Worm (Caenorhabditis elegans) whole organism, midembryonic: ENCODE data around the gene T03F6.4.

ENCODE experiments used
- flt-1 ChIP-seq: fragments of 200-800 bp; sonication (Bioruptor generic); IDR thresholded peaks from 2 replicates; pipeline ENCODE4 v1.3.6; 2022; ENCODE audit warnings: missing genetic modification characterization, missing compliant biosample characterization
- klf-2 ChIP-seq: fragments of 200-800 bp; sonication (Bioruptor generic); conservative IDR thresholded peaks from 2 replicates; pipeline ENCODE4 v1.3.6; 2022; ENCODE audit warnings: missing genetic modification reagents, missing genetic modification characterization, missing compliant biosample characterization
- med-1 ChIP-seq: sonication (generic microtip); optimal IDR thresholded peaks from 2 replicates; lab custom pipeline; 2017; ENCODE audit warnings: missing genetic modification characterization, mild to moderate bottlenecking, missing compliant biosample characterization, antibody characterized with exemption, missing genetic modification reagents; ENCODE audit not compliant: insufficient read depth
- ref-1 ChIP-seq: fragments of 200-800 bp; sonication (Bioruptor generic); conservative IDR thresholded peaks from 2 replicates; pipeline ENCODE4 v1.3.6; 2022; ENCODE audit warnings: missing genetic modification reagents, missing genetic modification characterization, missing compliant biosample characterization
- tab-1 ChIP-seq: fragments of 200-800 bp; sonication (Bioruptor generic); IDR thresholded peaks from 2 replicates; pipeline ENCODE4 v1.3.6; 2022; ENCODE audit warnings: missing genetic modification characterization, missing compliant biosample characterization
- ztf-23 ChIP-seq: fragments of 200-800 bp; sonication (Bioruptor generic); IDR thresholded peaks from 2 replicates; pipeline ENCODE4 v1.3.6; 2022; ENCODE audit warnings: missing genetic modification reagents, missing genetic modification characterization, missing compliant biosample characterization

DNA sequence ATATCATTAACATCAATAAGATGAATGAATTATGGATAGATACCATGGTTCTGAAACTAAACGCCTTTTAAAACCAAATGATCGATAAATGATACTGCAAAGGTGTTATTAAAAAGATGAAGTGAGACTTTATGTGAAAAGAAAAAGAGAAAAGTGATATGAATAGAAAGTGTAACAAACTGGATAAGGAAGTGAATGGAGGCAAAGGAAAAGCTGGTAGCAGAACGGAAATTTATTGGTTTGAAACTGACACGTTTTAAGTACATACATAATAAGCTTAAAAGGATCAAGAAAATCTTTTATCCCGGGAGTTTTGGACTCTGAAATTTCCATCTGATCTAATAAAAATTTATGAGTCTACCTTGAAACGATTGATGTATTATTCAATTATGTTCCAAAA, 43.7 kb downstream of the T03F6.4 start, which contains the start of gene bli-5:
- TF ChIP-seq klf-2 (GFP tag; lab: Robert Waterston, UW): no peak
- TF ChIP-seq ztf-23: no peak
- no peak for TF ChIP-seq flt-1 (GFP tag; lab: Robert Waterston, UW)
- no peak for TF ChIP-seq tab-1
- no peak for TF ChIP-seq med-1 (GFP tag; lab: Kevin White, UChicago)
- TF ChIP-seq ref-1 (GFP tag; lab: Robert Waterston, UW): no peak
